Worm (Caenorhabditis elegans) whole organism, L4/young adult: ENCODE measurements around the gene tyr-6.

Experiments used
- dao-5 ChIP-seq: sonication (generic microtip); optimal IDR thresholded peaks from 2 replicates; lab custom pipeline; 2016; ENCODE audit warnings: missing genotype, missing genetic modification characterization, moderate library complexity, missing compliant biosample characterization
- him-1 ChIP-seq: sonication (generic microtip); optimal IDR thresholded peaks from 2 replicates; lab custom pipeline; 2016; ENCODE audit warnings: missing genotype, missing genetic modification reagents, missing genetic modification characterization, missing compliant biosample characterization

DNA sequence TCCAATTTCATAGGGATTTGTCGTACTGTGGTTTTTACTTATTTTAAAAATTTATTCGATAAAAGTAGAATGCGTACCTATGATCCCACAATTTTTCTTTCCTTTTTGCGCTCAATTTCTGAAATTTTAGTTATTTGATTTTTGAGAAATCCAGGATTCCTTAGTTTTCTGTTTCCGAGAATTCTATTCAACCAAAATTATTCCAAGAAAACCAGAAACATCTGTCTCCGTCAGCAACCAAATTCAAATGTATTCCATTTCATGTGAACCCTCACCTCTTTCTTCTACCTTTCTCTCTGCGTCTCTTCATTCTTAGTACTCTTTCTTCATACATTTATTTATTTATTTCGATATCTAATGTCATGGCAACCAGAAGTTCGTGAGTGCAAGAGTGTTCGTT is 31.4 kb downstream of the tyr-6 start:
- no peak for TF ChIP-seq him-1 (tag; lab: Kevin White, UChicago)
- no peak for TF ChIP-seq dao-5 (tag; lab: Kevin White, UChicago)
